Worm (Caenorhabditis elegans): Measurements from ENCODE around the gene K09C8.2.

- no peak for TF ChIP-seq him-1 (tag; optimal IDR thresholded peaks at IDR 0.05)
- TF ChIP-seq dao-5 (tag; optimal IDR thresholded peaks at IDR 0.05), result no peak
These were observed 2.5 kb downstream of the K09C8.2 start for ce11 chrX:10961724-10962123.

All from whole organism, L4/young adult.